Fruit fly (Drosophila melanogaster) whole organism, prepupa: ENCODE data around the gene Syt1.

ENCODE experiments used
- Blimp-1 ChIP-seq: fragments of 200-800 bp; sonication (Bioruptor generic); optimal IDR thresholded peaks from 3 replicates; lab custom pipeline; 2017; ENCODE audit warnings: missing biosample characterization, missing genetic modification characterization, mild to moderate bottlenecking, moderate library complexity, missing genetic modification reagents
- CG10669 ChIP-seq: fragments of 200-800 bp; sonication (Bioruptor generic); optimal IDR thresholded peaks from 3 replicates; lab custom pipeline; 2018; ENCODE audit warnings: missing biosample characterization, mild to moderate bottlenecking, missing genetic modification characterization, moderate library complexity
- CG16779 ChIP-seq: fragments of 200-800 bp; sonication (Bioruptor generic); optimal IDR thresholded peaks from 3 replicates; lab custom pipeline; 2017; ENCODE audit warnings: missing biosample characterization, mild to moderate bottlenecking, missing genetic modification characterization
- CG3032 ChIP-seq: fragments of 200-800 bp; optimal IDR thresholded peaks from 2 replicates; lab custom pipeline; 2019; ENCODE audit warnings: missing biosample characterization, mild to moderate bottlenecking, missing genetic modification characterization, moderate library complexity
- CG34406 ChIP-seq: fragments of 200-800 bp; sonication (Bioruptor generic); optimal IDR thresholded peaks from 3 replicates; lab custom pipeline; 2016; ENCODE audit warnings: missing biosample characterization, missing genetic modification characterization
- CG3919 ChIP-seq: fragments of 200-800 bp; sonication (Bioruptor generic); optimal IDR thresholded peaks from 3 replicates; lab custom pipeline; 2016; ENCODE audit warnings: missing biosample characterization, missing genetic modification characterization
- CG4318 ChIP-seq: fragments of 200-800 bp; sonication (Bioruptor generic); optimal IDR thresholded peaks from 3 replicates; lab custom pipeline; 2017; ENCODE audit warnings: missing biosample characterization, mild to moderate bottlenecking, missing genetic modification characterization
- CG6163 ChIP-seq: fragments of 200-800 bp; sonication (Bioruptor generic); IDR thresholded peaks from 3 replicates; pipeline ENCODE4 v1.3.6; 2022; ENCODE audit warnings: missing biosample characterization, missing genetic modification characterization
- CG6792 ChIP-seq: fragments of 200-800 bp; sonication (Bioruptor generic); optimal IDR thresholded peaks from 3 replicates; lab custom pipeline; 2016; ENCODE audit warnings: missing biosample characterization, missing genetic modification characterization
- CG6808 ChIP-seq: fragments of 200-800 bp; sonication (Bioruptor generic); optimal IDR thresholded peaks from 3 replicates; lab custom pipeline; 2017; ENCODE audit warnings: missing biosample characterization, missing genetic modification characterization, mild to moderate bottlenecking, moderate library complexity, missing genetic modification reagents
- CG7368 ChIP-seq: fragments of 200-800 bp; sonication (Bioruptor generic); optimal IDR thresholded peaks from 3 replicates; lab custom pipeline; 2016; ENCODE audit warnings: missing biosample characterization, missing genetic modification characterization
- CG8632 ChIP-seq: fragments of 200-800 bp; sonication (Bioruptor generic); optimal IDR thresholded peaks from 3 replicates; lab custom pipeline; 2016; ENCODE audit warnings: missing biosample characterization, missing genetic modification characterization
- Hr39 ChIP-seq: fragments of 200-800 bp; sonication (Bioruptor generic); optimal IDR thresholded peaks from 2 replicates; lab custom pipeline; 2016; ENCODE audit warnings: missing biosample characterization, missing genetic modification characterization
- Hr4 ChIP-seq: fragments of 200-800 bp; sonication (Bioruptor generic); optimal IDR thresholded peaks from 3 replicates; lab custom pipeline; 2016; ENCODE audit warnings: missing biosample characterization, missing genetic modification characterization
- Lpt ChIP-seq: fragments of 200-800 bp; sonication (Bioruptor generic); optimal IDR thresholded peaks from 3 replicates; lab custom pipeline; 2016; ENCODE audit warnings: missing biosample characterization, missing genetic modification characterization
- OdsH ChIP-seq: fragments of 200-800 bp; sonication (Bioruptor generic); optimal IDR thresholded peaks from 3 replicates; lab custom pipeline; 2016; ENCODE audit warnings: missing biosample characterization, missing genetic modification characterization
- Sox14 ChIP-seq: fragments of 200-800 bp; sonication (Bioruptor generic); optimal IDR thresholded peaks from 3 replicates; lab custom pipeline; 2016; ENCODE audit warnings: missing biosample characterization, missing genetic modification characterization
- achi ChIP-seq: fragments of 200-800 bp; sonication (Bioruptor generic); optimal IDR thresholded peaks from 3 replicates; lab custom pipeline; 2016; ENCODE audit warnings: missing biosample characterization, missing genetic modification characterization
- dac ChIP-seq: fragments of 200-800 bp; sonication (Bioruptor generic); optimal IDR thresholded peaks from 2 replicates; lab custom pipeline; 2017; ENCODE audit warnings: missing biosample characterization, mild to moderate bottlenecking, missing genetic modification characterization
- dsx ChIP-seq: fragments of 200-800 bp; optimal IDR thresholded peaks from 3 replicates; lab custom pipeline; 2019; ENCODE audit warnings: missing biosample characterization, mild to moderate bottlenecking, missing genetic modification characterization, moderate library complexity; ENCODE audit not compliant: poor library complexity, severe bottlenecking
- eg ChIP-seq: fragments of 200-800 bp; sonication (Bioruptor generic); IDR thresholded peaks from 3 replicates; pipeline ENCODE4 v1.3.6; 2022; ENCODE audit warnings: missing biosample characterization, missing genetic modification characterization
- esn ChIP-seq: fragments of 200-800 bp; sonication (Bioruptor generic); optimal IDR thresholded peaks from 2 replicates; lab custom pipeline; 2016; ENCODE audit warnings: missing biosample characterization, mild to moderate bottlenecking, missing genetic modification characterization, moderate library complexity
- fd85E ChIP-seq: fragments of 200-800 bp; sonication (Bioruptor generic); optimal IDR thresholded peaks from 3 replicates; lab custom pipeline; 2016; ENCODE audit warnings: missing biosample characterization, missing genetic modification characterization
- fkh ChIP-seq: fragments of 200-800 bp; sonication (Bioruptor generic); optimal IDR thresholded peaks from 3 replicates; lab custom pipeline; 2017; ENCODE audit warnings: missing biosample characterization, mild to moderate bottlenecking, missing genetic modification characterization, moderate library complexity
- pdm3 ChIP-seq: fragments of 200-800 bp; sonication (Bioruptor generic); optimal IDR thresholded peaks from 3 replicates; lab custom pipeline; 2016; ENCODE audit warnings: missing biosample characterization, missing genetic modification characterization
- salr ChIP-seq, 2 experiments: fragments of 200-800 bp; sonication (Bioruptor generic); optimal IDR thresholded peaks; 3 replicates each; lab custom pipeline; 2016 to 2018; ENCODE audit warnings: missing biosample characterization in 2 of 2, missing genetic modification characterization in 2 of 2, mild to moderate bottlenecking in 1 of 2
- ss ChIP-seq, 2 experiments: fragments of 200-800 bp; sonication (Bioruptor generic); optimal IDR thresholded peaks; 2 replicates in 1 of 2; 3 replicates in 1 of 2; lab custom pipeline; 2017 to 2018; ENCODE audit warnings: mild to moderate bottlenecking in 2 of 2, missing biosample characterization in 2 of 2, missing genetic modification characterization in 2 of 2, moderate library complexity in 1 of 2
- svp ChIP-seq: fragments of 200-800 bp; sonication (Bioruptor generic); peaks from one replicate; lab custom pipeline; 2016; ENCODE audit warnings: missing biosample characterization, missing genetic modification characterization
- topi ChIP-seq: fragments of 200-800 bp; sonication (Bioruptor generic); optimal IDR thresholded peaks from 3 replicates; lab custom pipeline; 2016; ENCODE audit warnings: missing biosample characterization, missing genetic modification characterization

Syt1 gene

DNA sequence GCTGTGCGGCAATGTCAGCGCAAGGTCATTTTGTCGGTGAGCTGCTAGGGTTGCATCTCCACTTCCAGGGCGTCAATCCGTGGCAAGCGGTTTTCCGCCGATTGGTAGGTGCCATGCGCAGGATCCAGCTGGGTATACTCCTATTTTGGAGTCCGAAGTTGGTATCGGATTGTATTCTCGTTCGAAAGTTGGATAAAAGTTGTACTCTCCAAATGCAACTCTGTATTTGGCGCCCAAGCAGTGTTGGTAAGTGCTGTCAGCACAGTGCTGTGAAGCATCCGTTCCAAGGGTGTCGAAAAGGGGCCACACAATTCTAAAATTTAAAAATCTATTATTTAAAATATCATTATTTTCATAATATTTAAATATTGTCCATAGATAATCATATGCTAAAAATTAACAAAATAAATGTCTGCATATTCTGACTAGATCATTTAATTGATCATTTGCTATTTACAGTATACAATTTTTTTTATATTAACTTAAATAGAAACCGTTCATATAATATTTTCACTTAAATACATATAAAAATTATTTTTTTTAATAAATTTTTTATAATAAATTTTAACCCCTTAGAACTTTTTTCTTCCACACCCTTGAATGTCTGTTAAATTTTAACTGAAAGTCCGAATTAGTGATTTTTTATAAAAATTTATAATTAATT lies 51.2 kb downstream of the Syt1 start (continued):
- TF ChIP-seq dsx (GFP tag; lab: Kevin White, UChicago) (peak; percentile 78), OdsH (GFP tag; lab: Kevin White, UChicago) (no peak), CG3919 (GFP tag; lab: Kevin White, UChicago) (peak; percentile 90), pdm3 (GFP tag; lab: Kevin White, UChicago) (no peak), salr (GFP tag; optimal IDR thresholded peaks at IDR 0.05; lab: Kevin White, UChicago) (peak; percentile 17 to 73), CG6808 (GFP tag; lab: Kevin White, UChicago) (peak; percentile 77), fkh (no peak), CG4318 (GFP tag; lab: Kevin White, UChicago) (no peak)

DNA sequence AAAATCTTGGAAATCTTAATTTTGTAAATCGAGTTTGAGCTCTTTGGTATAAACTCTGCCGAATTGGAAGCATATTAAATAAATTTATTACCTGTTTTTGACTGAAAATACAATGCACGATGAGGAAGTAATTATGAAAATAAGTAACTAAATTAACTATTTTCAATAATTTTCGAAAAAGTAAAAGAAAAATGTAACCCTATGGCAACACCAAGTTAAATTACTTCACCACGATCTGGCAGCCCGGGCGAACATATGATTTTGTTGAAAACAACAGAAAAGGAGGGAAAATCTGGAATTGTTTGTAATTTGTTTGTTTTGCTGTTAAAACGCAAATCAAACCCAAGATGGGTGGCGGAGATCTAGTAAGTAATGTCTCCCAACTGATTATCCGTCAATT lies 54.9 kb downstream of the Syt1 start, which contains the start of the genes CG9961 and Cwc25:
Gene CG9961, minus strand, starts transcription at position 83 of the 400 bp plus-strand sequence.
Gene Cwc25, plus strand, starts transcription at position 247 of the 400 bp plus-strand sequence.
- no peak for TF ChIP-seq esn (GFP tag; lab: Kevin White, UChicago)
- TF ChIP-seq dsx (GFP tag; lab: Kevin White, UChicago), result peak; percentile 31
- no peak for TF ChIP-seq Sox14 (GFP tag; lab: Kevin White, UChicago)
- no peak for TF ChIP-seq dac (GFP tag; lab: Kevin White, UChicago)
- no peak for TF ChIP-seq svp (GFP tag; lab: Kevin White, UChicago)
- TF ChIP-seq CG3032 (tag; lab: Kevin White, UChicago), result peak; percentile 25
- TF ChIP-seq Lpt, result no peak
- TF ChIP-seq, all 60 proteins: peak for 2

dm6 chr2L:2739820-2740230 lies 60.0 kb downstream of the Syt1 start, which contains the start of gene Hrs:
Gene Hrs, plus strand, starts transcription at chr2L:2739986.
- TF ChIP-seq svp (GFP tag; lab: Kevin White, UChicago), result peak; percentile 25
- peak; percentile 22 for TF ChIP-seq esn (GFP tag; lab: Kevin White, UChicago)
- TF ChIP-seq CG10669, result no peak
- no peak for TF ChIP-seq fd85E
- TF ChIP-seq Sox14 (GFP tag; lab: Kevin White, UChicago), result peak; percentile 53
- TF ChIP-seq CG3032 (tag; lab: Kevin White, UChicago), result peak; percentile 25
- TF ChIP-seq CG7368 (GFP tag; lab: Kevin White, UChicago), result no peak
- no peak for TF ChIP-seq Blimp-1 (GFP tag; lab: Kevin White, UChicago)
- TF ChIP-seq achi (GFP tag; lab: Kevin White, UChicago), result no peak

dm6 chr2L:2737561-2737960 lies 62.2 kb downstream of the Syt1 start:
- TF ChIP-seq CG6792 (GFP tag; lab: Kevin White, UChicago) (no peak), CG7368 (GFP tag; lab: Kevin White, UChicago) (no peak), CG6163 (no peak), ss (GFP tag; optimal IDR thresholded peaks at IDR 0.05; lab: Kevin White, UChicago) (no peak), fd85E (no peak), pdm3 (GFP tag; lab: Kevin White, UChicago) (no peak), esn (GFP tag; lab: Kevin White, UChicago) (no peak), CG16779 (tag; lab: Kevin White, UChicago) (no peak), svp (GFP tag; lab: Kevin White, UChicago) (no peak), Hr39 (GFP tag; lab: Kevin White, UChicago) (no peak), dsx (GFP tag; lab: Kevin White, UChicago) (no peak), achi (GFP tag; lab: Kevin White, UChicago) (no peak), topi (no peak), Lpt (no peak), dac (GFP tag; lab: Kevin White, UChicago) (no peak), CG4318 (GFP tag; lab: Kevin White, UChicago) (no peak), Hr4 (GFP tag; lab: Kevin White, UChicago) (no peak)

DNA sequence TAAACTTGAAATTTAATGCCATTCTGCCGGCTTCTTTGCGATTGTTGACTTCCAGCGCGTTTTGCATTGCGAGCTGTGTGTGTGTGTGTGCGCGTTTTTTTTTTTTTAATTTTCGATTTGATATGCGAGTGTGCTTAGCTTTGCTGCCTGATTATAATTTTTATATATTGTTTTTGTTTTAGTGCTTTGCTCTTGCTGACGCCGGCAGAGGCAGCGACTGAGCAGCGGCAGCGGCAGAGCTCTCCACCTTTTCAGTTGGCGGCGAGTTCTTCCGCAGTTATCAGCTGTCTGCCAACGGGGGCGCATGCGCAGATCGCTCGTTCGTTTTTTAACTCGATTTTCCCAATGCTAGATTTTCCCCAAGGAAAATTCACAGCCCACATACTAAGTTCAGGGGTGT lies 64.2 kb downstream of the Syt1 start:
- TF ChIP-seq eg, result no peak
- TF ChIP-seq CG7368 (GFP tag; lab: Kevin White, UChicago), result no peak
- peak; percentile 51; the same call in 2 of the 3 replicates for TF ChIP-seq CG6163
- no peak for TF ChIP-seq CG8632
- no peak for TF ChIP-seq CG34406 (GFP tag; lab: Kevin White, UChicago)
